Worm (Caenorhabditis elegans): ENCODE results near the gene apc-11.

ce11 chrIII:4600139-4600762 is 6.0 kb upstream of the apc-11 start, which contains the start of gene mab-21:
- TF ChIP-seq lsy-2 (tag; optimal IDR thresholded peaks at IDR 0.05): no peak
- no peak for TF ChIP-seq pha-4 (tag; optimal IDR thresholded peaks at IDR 0.05)
- no peak for TF ChIP-seq mls-2 (tag; optimal IDR thresholded peaks at IDR 0.05)
- TF ChIP-seq nhr-76 (tag; optimal IDR thresholded peaks at IDR 0.05): no peak
- TF ChIP-seq elt-1 (tag; optimal IDR thresholded peaks at IDR 0.05; ENCODE audit: borderline replicate concordance, insufficient read depth): peak; percentile 29
- TF ChIP-seq lin-13 (tag; optimal IDR thresholded peaks at IDR 0.05): no peak
- TF ChIP-seq ceh-39 (tag; optimal IDR thresholded peaks at IDR 0.05): no peak
- TF ChIP-seq ces-1 (GFP tag; optimal IDR thresholded peaks at IDR 0.05): no peak
- no peak for TF ChIP-seq snpc-4 (tag; optimal IDR thresholded peaks at IDR 0.05)
- TF ChIP-seq M03D4.4 (tag; optimal IDR thresholded peaks at IDR 0.05): no peak
- TF ChIP-seq nhr-12 (tag; optimal IDR thresholded peaks at IDR 0.05): no peak
